Worm (Caenorhabditis elegans) whole organism, L4/young adult: ENCODE measurements around the gene F18G5.1.

Source experiments
- W03F9.2 ChIP-seq: fragments of 150-350 bp; optimal IDR thresholded peaks from 2 replicates; lab custom pipeline; 2014; ENCODE audit warnings: missing biosample characterization, missing genetic modification characterization
- dao-5 ChIP-seq: sonication (generic microtip); optimal IDR thresholded peaks from 2 replicates; lab custom pipeline; 2016; ENCODE audit warnings: missing genotype, missing genetic modification characterization, moderate library complexity, missing compliant biosample characterization
- him-1 ChIP-seq: sonication (generic microtip); optimal IDR thresholded peaks from 2 replicates; lab custom pipeline; 2016; ENCODE audit warnings: missing genotype, missing genetic modification reagents, missing genetic modification characterization, missing compliant biosample characterization

ce11 chrX:9259552-9259951 lies at the start of gene F18G5.1:
- TF ChIP-seq him-1 (tag; lab: Kevin White, UChicago) (no peak), W03F9.2 (no peak), dao-5 (tag; lab: Kevin White, UChicago) (no peak)
